Fruit fly (Drosophila melanogaster) whole organism, embryonic: Measurements from ENCODE around the gene Naa80.
A peak's percentile ranks its signal among the peaks of the same experiment; 100 is the strongest.

Experiments used
- ATbp ChIP-seq: fragments of 200-800 bp; sonication (Bioruptor generic); optimal IDR thresholded peaks from 2 replicates; lab custom pipeline; 2017; ENCODE audit warnings: missing biosample characterization, mild to moderate bottlenecking, missing genetic modification characterization, missing genetic modification reagents
- Asciz ChIP-seq: fragments of 200-800 bp; sonication (Bioruptor generic); optimal IDR thresholded peaks from 2 replicates; lab custom pipeline; 2017; ENCODE audit warnings: missing biosample characterization, mild to moderate bottlenecking, missing genetic modification characterization, missing genetic modification reagents
- CG10147 ChIP-seq: fragments of 200-800 bp; sonication (Bioruptor generic); optimal IDR thresholded peaks from 2 replicates; lab custom pipeline; 2019; ENCODE audit warnings: missing biosample characterization, mild to moderate bottlenecking, missing genetic modification characterization, moderate library complexity
- CG10267 ChIP-seq: fragments of 200-800 bp; sonication (Bioruptor generic); optimal IDR thresholded peaks from 2 replicates; lab custom pipeline; 2018; ENCODE audit warnings: missing biosample characterization, mild to moderate bottlenecking, missing genetic modification characterization, moderate library complexity
- CG10431 ChIP-seq: fragments of 200-800 bp; sonication (Bioruptor generic); optimal IDR thresholded peaks from 3 replicates; lab custom pipeline; 2018; ENCODE audit warnings: missing biosample characterization, mild to moderate bottlenecking, missing genetic modification characterization
- CG11085 ChIP-seq: fragments of 200-800 bp; sonication (Bioruptor generic); IDR thresholded peaks from 2 replicates; pipeline ENCODE4 v1.3.6; 2022; ENCODE audit warnings: missing biosample characterization, missing genetic modification characterization
- CG11093 ChIP-seq: fragments of 200-800 bp; sonication (Bioruptor generic); IDR thresholded peaks from 3 replicates; pipeline ENCODE4 v1.3.6; 2022; ENCODE audit warnings: missing biosample characterization, missing genetic modification characterization
- CG11504 ChIP-seq: fragments of 200-800 bp; sonication (Bioruptor generic); optimal IDR thresholded peaks from 3 replicates; lab custom pipeline; 2019; ENCODE audit warnings: missing biosample characterization, mild to moderate bottlenecking, missing genetic modification characterization, moderate library complexity
- CG11695 ChIP-seq: fragments of 200-800 bp; sonication (Bioruptor generic); IDR thresholded peaks from 3 replicates; pipeline ENCODE4 v1.3.6; 2022; ENCODE audit warnings: missing biosample characterization, missing genetic modification characterization
- CG12104 ChIP-seq: fragments of 200-800 bp; sonication (Bioruptor generic); optimal IDR thresholded peaks from 3 replicates; lab custom pipeline; 2016; ENCODE audit warnings: missing biosample characterization, missing genetic modification characterization
- CG3281 ChIP-seq: fragments of 200-800 bp; sonication (Bioruptor generic); optimal IDR thresholded peaks from 3 replicates; lab custom pipeline; 2017; ENCODE audit warnings: missing biosample characterization, mild to moderate bottlenecking, missing genetic modification characterization
- CG8089 ChIP-seq: fragments of 200-800 bp; sonication (Bioruptor generic); optimal IDR thresholded peaks from 3 replicates; lab custom pipeline; 2016; ENCODE audit warnings: missing biosample characterization, missing genetic modification characterization
- CG8290 ChIP-seq, 3 experiments: fragments of 200-800 bp; sonication (Bioruptor generic); optimal IDR thresholded peaks; 2 replicates each; lab custom pipeline; 2016 to 2019; ENCODE audit warnings: missing biosample characterization in 3 of 3, missing genetic modification characterization in 3 of 3, mild to moderate bottlenecking in 2 of 3, moderate library complexity in 1 of 3
- CG9215 ChIP-seq: fragments of 200-800 bp; sonication (Bioruptor generic); IDR thresholded peaks from 2 replicates; pipeline ENCODE4 v1.3.6; 2022; ENCODE audit warnings: missing biosample characterization, missing genetic modification characterization
- D19B ChIP-seq: fragments of 200-800 bp; sonication (Bioruptor generic); optimal IDR thresholded peaks from 2 replicates; lab custom pipeline; 2017; ENCODE audit warnings: missing biosample characterization, mild to moderate bottlenecking, missing genetic modification characterization
- Dip2 ChIP-seq: fragments of 200-800 bp; sonication (Bioruptor generic); IDR thresholded peaks from 2 replicates; pipeline ENCODE4 v1.3.6; 2022; ENCODE audit warnings: missing biosample characterization, missing genetic modification characterization
- Gug ChIP-seq: fragments of 200-800 bp; sonication (Bioruptor generic); IDR thresholded peaks from 4 replicates; pipeline ENCODE4 v1.3.6; 2022; ENCODE audit warnings: missing biosample characterization, missing genetic modification characterization
- H15 ChIP-seq: fragments of 200-800 bp; sonication (Bioruptor generic); IDR thresholded peaks from 3 replicates; pipeline ENCODE4 v1.3.6; 2022; ENCODE audit warnings: missing biosample characterization, missing genetic modification characterization
- HLH54F ChIP-seq: fragments of 200-800 bp; sonication (Bioruptor generic); optimal IDR thresholded peaks from 3 replicates; lab custom pipeline; 2016; ENCODE audit warnings: missing biosample characterization, missing genetic modification characterization
- Hr39 ChIP-seq: fragments of >200 bp; optimal IDR thresholded peaks from 2 replicates; lab custom pipeline; 2017
- MBD-R2 ChIP-seq: fragments of 200-800 bp; sonication (Bioruptor generic); IDR thresholded peaks from 2 replicates; pipeline ENCODE4 v1.3.6; 2022; ENCODE audit warnings: missing biosample characterization, missing genetic modification characterization
- Pdp1 ChIP-seq, 2 experiments: fragments of 200-800 bp; sonication (Bioruptor generic); optimal IDR thresholded peaks; 3 replicates each; lab custom pipeline; 2016; ENCODE audit warnings: missing biosample characterization in 2 of 2, missing genetic modification characterization in 2 of 2, mild to moderate bottlenecking in 1 of 2, moderate library complexity in 1 of 2
- Rx ChIP-seq: fragments of 200-800 bp; sonication (Bioruptor generic); IDR thresholded peaks from 2 replicates; pipeline ENCODE4 v1.3.6; 2022; ENCODE audit warnings: missing biosample characterization, missing genetic modification characterization
- Ssrp ChIP-seq: fragments of 200-800 bp; sonication (Bioruptor generic); optimal IDR thresholded peaks from 2 replicates; lab custom pipeline; 2018; ENCODE audit warnings: missing biosample characterization, mild to moderate bottlenecking, missing genetic modification characterization, moderate library complexity
- ab ChIP-seq: fragments of 200-800 bp; sonication (Bioruptor generic); optimal IDR thresholded peaks from 2 replicates; lab custom pipeline; 2016; ENCODE audit warnings: missing biosample characterization, missing genetic modification characterization
- ap ChIP-seq: fragments of 200-800 bp; sonication (Bioruptor generic); IDR thresholded peaks from 2 replicates; pipeline ENCODE4 v1.3.6; 2022; ENCODE audit warnings: missing biosample characterization, missing genetic modification characterization
- ara ChIP-seq: fragments of 200-800 bp; sonication (Bioruptor generic); IDR thresholded peaks from 2 replicates; pipeline ENCODE4 v1.3.6; 2022; ENCODE audit warnings: missing biosample characterization, missing genetic modification characterization
- ash1 ChIP-seq: fragments of 200-800 bp; sonication (Bioruptor generic); optimal IDR thresholded peaks from 2 replicates; lab custom pipeline; 2018; ENCODE audit warnings: missing biosample characterization, mild to moderate bottlenecking, missing genetic modification characterization
- bsh ChIP-seq, 2 experiments: fragments of 200-800 bp; sonication (Bioruptor generic); optimal IDR thresholded peaks; 2 replicates each; lab custom pipeline; 2017 to 2018; ENCODE audit warnings: mild to moderate bottlenecking in 2 of 2, missing biosample characterization in 2 of 2, missing genetic modification characterization in 2 of 2, moderate library complexity in 1 of 2
- caup ChIP-seq: fragments of 200-800 bp; sonication (Bioruptor generic); optimal IDR thresholded peaks from 3 replicates; lab custom pipeline; 2017; ENCODE audit warnings: missing biosample characterization, mild to moderate bottlenecking, missing genetic modification characterization, moderate library complexity; ENCODE audit not compliant: severe bottlenecking
- chm ChIP-seq: fragments of 200-800 bp; sonication (Bioruptor generic); IDR thresholded peaks from 2 replicates; pipeline ENCODE4 v1.3.6; 2022; ENCODE audit warnings: missing biosample characterization, missing genetic modification characterization
- eve ChIP-seq, 2 experiments: fragments of >200 bp; optimal IDR thresholded peaks; 2 replicates each; lab custom pipeline; 2017; ENCODE audit warnings: missing biosample characterization in 2 of 2, missing genetic modification characterization in 2 of 2
- kay ChIP-seq: fragments of 200-800 bp; sonication (Bioruptor generic); optimal IDR thresholded peaks from 2 replicates; lab custom pipeline; 2016; ENCODE audit warnings: missing biosample characterization, missing genetic modification characterization
- luna ChIP-seq: fragments of 200-800 bp; sonication (Bioruptor generic); optimal IDR thresholded peaks from 2 replicates; lab custom pipeline; 2016; ENCODE audit warnings: missing biosample characterization, missing genetic modification characterization
- mam ChIP-seq: fragments of 200-800 bp; sonication (Bioruptor generic); optimal IDR thresholded peaks from 3 replicates; lab custom pipeline; 2016; ENCODE audit warnings: missing biosample characterization, missing genetic modification characterization
- nau ChIP-seq: fragments of 200-800 bp; sonication (Bioruptor generic); optimal IDR thresholded peaks from 3 replicates; lab custom pipeline; 2017; ENCODE audit warnings: missing biosample characterization, mild to moderate bottlenecking, missing genetic modification characterization, missing genetic modification reagents
- odd ChIP-seq: fragments of 200-800 bp; sonication (Bioruptor generic); optimal IDR thresholded peaks from 2 replicates; lab custom pipeline; 2017; ENCODE audit warnings: missing biosample characterization, mild to moderate bottlenecking, missing genetic modification characterization
- pfk ChIP-seq: fragments of 200-800 bp; sonication (Bioruptor generic); optimal IDR thresholded peaks from 2 replicates; lab custom pipeline; 2018; ENCODE audit warnings: missing biosample characterization, mild to moderate bottlenecking, missing genetic modification characterization, moderate library complexity
- pho ChIP-seq: fragments of 200-800 bp; sonication (Bioruptor generic); optimal IDR thresholded peaks from 2 replicates; lab custom pipeline; 2016; ENCODE audit warnings: missing biosample characterization, missing genetic modification characterization
- pum ChIP-seq: fragments of 200-800 bp; sonication (Bioruptor generic); optimal IDR thresholded peaks from 2 replicates; lab custom pipeline; 2016; ENCODE audit warnings: missing biosample characterization, missing genetic modification characterization
- rib ChIP-seq: fragments of 200-800 bp; sonication (Bioruptor generic); IDR thresholded peaks from 2 replicates; pipeline ENCODE4 v1.3.6; 2022; ENCODE audit warnings: missing biosample characterization, missing genetic modification characterization
- ro ChIP-seq: fragments of 200-800 bp; sonication (Bioruptor generic); IDR thresholded peaks from 2 replicates; pipeline ENCODE4 v1.3.6; 2022; ENCODE audit warnings: missing biosample characterization, missing genetic modification characterization
- sens ChIP-seq: fragments of 200-800 bp; sonication (Bioruptor generic); peaks from one replicate; lab custom pipeline; 2016; ENCODE audit warnings: missing biosample characterization, missing genetic modification characterization
- sim ChIP-seq: fragments of 200-800 bp; sonication (Bioruptor generic); IDR thresholded peaks from 2 replicates; pipeline ENCODE4 v1.3.6; 2022; ENCODE audit warnings: missing biosample characterization, missing genetic modification characterization
- sob ChIP-seq: fragments of 200-800 bp; sonication (Bioruptor generic); IDR thresholded peaks from 2 replicates; pipeline ENCODE4 v1.3.6; 2022; ENCODE audit warnings: missing biosample characterization, missing genetic modification characterization
- tna ChIP-seq: fragments of 200-800 bp; sonication (Bioruptor generic); IDR thresholded peaks from 2 replicates; pipeline ENCODE4 v1.3.6; 2022; ENCODE audit warnings: missing biosample characterization, missing genetic modification characterization; ENCODE audit not compliant: partially characterized antibody
- toy ChIP-seq: fragments of 200-800 bp; sonication (Bioruptor generic); IDR thresholded peaks from 2 replicates; pipeline ENCODE4 v1.3.6; 2022; ENCODE audit warnings: missing biosample characterization, missing genetic modification characterization
- yki ChIP-seq: fragments of >200 bp; optimal IDR thresholded peaks from 3 replicates; lab custom pipeline; 2018
- zfh2 ChIP-seq: fragments of 200-800 bp; sonication (Bioruptor generic); optimal IDR thresholded peaks from 2 replicates; lab custom pipeline; 2016; ENCODE audit warnings: missing biosample characterization, missing genetic modification characterization

Gene Naa80

DNA sequence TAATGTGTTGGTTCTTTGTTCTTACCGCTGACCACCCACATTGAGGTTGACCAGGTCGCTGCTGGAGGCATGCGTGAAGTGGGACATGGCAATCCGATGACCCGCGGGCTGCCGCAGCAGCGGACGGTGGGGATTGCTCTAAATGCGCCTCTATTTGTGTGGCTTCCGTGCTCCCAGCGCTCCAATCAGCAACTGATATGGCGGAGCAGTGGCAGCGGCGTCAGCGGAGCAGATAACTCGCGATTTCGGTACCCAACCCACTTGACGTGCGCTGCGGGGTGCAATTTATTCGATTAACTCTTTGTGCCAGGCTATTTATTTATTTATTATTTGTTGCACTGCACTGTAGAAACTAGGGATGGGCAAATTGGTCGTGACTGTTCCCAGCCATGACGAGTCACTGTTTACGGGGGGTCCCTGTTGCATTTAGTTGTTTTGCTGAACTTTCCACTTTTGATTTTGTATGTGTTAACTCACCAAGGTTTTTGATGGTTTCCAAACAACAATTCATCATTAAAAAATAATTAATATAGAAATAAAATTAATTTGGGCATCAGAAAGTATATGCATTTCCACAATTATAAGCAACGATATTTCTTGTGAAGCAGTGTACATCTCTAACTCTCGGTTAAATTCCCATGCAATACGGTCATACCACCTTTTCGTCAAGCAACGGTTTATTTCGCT, 33.2 kb downstream of the Naa80 start, which contains the start of the genes CG9467 and CG8526 (continued):
- no peak for TF ChIP-seq Rx (GFP tag; lab: Robert Waterston, UW)

DNA sequence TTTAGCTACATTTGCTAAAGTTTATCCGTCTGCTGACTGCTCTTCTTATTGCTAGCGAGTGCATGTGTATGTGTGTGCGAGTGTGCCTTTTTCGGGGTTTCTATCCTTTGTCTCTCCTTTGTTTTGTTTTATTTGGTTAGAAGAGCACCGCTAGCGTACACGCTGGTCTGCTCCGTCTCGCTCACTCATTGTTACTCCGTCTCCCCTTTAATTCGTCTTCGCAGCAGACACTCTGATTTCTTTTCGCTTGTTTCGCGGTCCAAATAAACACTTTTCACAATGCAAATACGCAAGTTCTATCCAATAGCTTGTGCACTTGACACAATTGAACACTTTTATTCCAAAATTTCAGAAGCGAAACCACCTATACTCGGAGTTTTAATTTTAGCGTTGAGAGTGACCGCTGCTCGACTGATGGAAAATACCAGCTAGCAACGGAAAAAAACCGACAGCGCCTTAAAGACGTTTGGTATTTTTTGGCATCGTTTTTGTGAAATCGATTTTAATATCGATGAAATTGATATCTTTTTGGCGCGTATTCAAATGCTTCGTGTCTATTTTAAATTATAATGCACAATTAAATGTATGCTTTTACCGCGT, 41.4 kb downstream of the Naa80 start, which contains the start of gene FBXO11:
FBXO11 (minus strand) TSS at position 423 of the 600 bp plus-strand sequence.
- no peak for TF ChIP-seq tna
- no peak for TF ChIP-seq chm (GFP tag; lab: Robert Waterston, UW)
- TF ChIP-seq rib (GFP tag; lab: Robert Waterston, UW) = no peak
- TF ChIP-seq sens (GFP tag; lab: Kevin White, UChicago) = peak; percentile 78
- TF ChIP-seq pum (GFP tag; lab: Kevin White, UChicago) = no peak
- TF ChIP-seq H15 (GFP tag; lab: Robert Waterston, UW) = no peak
- TF ChIP-seq CG10431 (GFP tag; lab: Kevin White, UChicago) = no peak
- no peak for TF ChIP-seq sim (GFP tag; lab: Robert Waterston, UW)
- TF ChIP-seq CG3281 = peak; percentile 15
- TF ChIP-seq toy (GFP tag; lab: Robert Waterston, UW) = no peak
- no peak for TF ChIP-seq CG11085 (GFP tag; lab: Robert Waterston, UW)
- peak; percentile 53 for TF ChIP-seq CG10267 (tag; lab: Kevin White, UChicago)
- TF ChIP-seq Dip2 (GFP tag; lab: Robert Waterston, UW) = no peak
- TF ChIP-seq ash1 (GFP tag; lab: Kevin White, UChicago) = no peak
- no peak for TF ChIP-seq Asciz
- TF ChIP-seq eve (GFP tag; optimal IDR thresholded peaks at IDR 0.05; lab: Kevin White, UChicago) = no peak
- peak; percentile 15 for TF ChIP-seq caup (GFP tag; lab: Kevin White, UChicago)
- TF ChIP-seq zfh2 (GFP tag; lab: Kevin White, UChicago) = no peak
- no peak for TF ChIP-seq ara (GFP tag; lab: Robert Waterston, UW)
- TF ChIP-seq CG8290 (GFP tag; optimal IDR thresholded peaks at IDR 0.05; lab: Kevin White, UChicago) = peak; percentile 7
- no peak for TF ChIP-seq CG8290 (tag; optimal IDR thresholded peaks at IDR 0.05; lab: Kevin White, UChicago)
- TF ChIP-seq yki (lab: Kevin White, UChicago) = no peak
- TF ChIP-seq CG10147 (GFP tag; lab: Kevin White, UChicago) = no peak
- no peak for TF ChIP-seq D19B (GFP tag; lab: Kevin White, UChicago)
- TF ChIP-seq CG12104 = no peak
- TF ChIP-seq HLH54F (GFP tag; lab: Kevin White, UChicago) = no peak
- no peak for TF ChIP-seq mam (GFP tag; lab: Kevin White, UChicago)
- TF ChIP-seq kay (GFP tag; lab: Kevin White, UChicago) = no peak
- TF ChIP-seq CG11695 = no peak
- TF ChIP-seq nau (GFP tag; lab: Kevin White, UChicago) = no peak
- TF ChIP-seq pfk (GFP tag; lab: Kevin White, UChicago) = no peak
- no peak for TF ChIP-seq Hr39 (lab: Kevin White, UChicago)
- TF ChIP-seq CG11093 (GFP tag; lab: Robert Waterston, UW) = no peak
- TF ChIP-seq MBD-R2 = peak; percentile 59
- no peak for TF ChIP-seq ATbp (GFP tag; lab: Kevin White, UChicago)
- TF ChIP-seq Pdp1 (GFP tag; optimal IDR thresholded peaks at IDR 0.05; lab: Kevin White, UChicago) = no peak
- no peak for TF ChIP-seq CG11504
- no peak for TF ChIP-seq ap (GFP tag; lab: Robert Waterston, UW)
- no peak for TF ChIP-seq ro (GFP tag; lab: Robert Waterston, UW)
- TF ChIP-seq Gug (GFP tag; lab: Robert Waterston, UW) = no peak
- TF ChIP-seq sob = no peak
- no peak for TF ChIP-seq odd
- no peak for TF ChIP-seq CG9215
- TF ChIP-seq luna (GFP tag; lab: Kevin White, UChicago) = no peak
- TF ChIP-seq bsh (GFP tag; optimal IDR thresholded peaks at IDR 0.05; lab: Kevin White, UChicago) = no peak
- TF ChIP-seq pho (GFP tag; lab: Kevin White, UChicago) = no peak
- TF ChIP-seq Ssrp (tag; lab: Kevin White, UChicago) = no peak
- TF ChIP-seq CG8089 (GFP tag; lab: Kevin White, UChicago) = no peak
- no peak for TF ChIP-seq ab (GFP tag; lab: Kevin White, UChicago)
